Fruit fly (Drosophila melanogaster): Measurements from ENCODE around the gene Surf6.

The Surf6 gene

dm6 chr3R:19904865-19905373 is at the start of gene Surf6, which contains the start of gene RhoGAP92B (continued):
- TF ChIP-seq vfl (GFP tag; optimal IDR thresholded peaks at IDR 0.05) = peak; percentile 40
- peak; percentile 22 for TF ChIP-seq CG12071 (GFP tag; optimal IDR thresholded peaks at IDR 0.05)
- no peak for TF ChIP-seq CG3838 (GFP tag; optimal IDR thresholded peaks at IDR 0.05)
- TF ChIP-seq CG4854 (GFP tag; optimal IDR thresholded peaks at IDR 0.05) = peak; percentile 56
- no peak for TF ChIP-seq pnt (GFP tag; optimal IDR thresholded peaks at IDR 0.05)
- TF ChIP-seq Rfx (GFP tag; IDR thresholded peaks at IDR 0.05) = peak; percentile 59; the same call in 1 of the 2 replicates
- peak; percentile 54 for TF ChIP-seq CG10654 (GFP tag; optimal IDR thresholded peaks at IDR 0.05)
- peak; percentile 55 for TF ChIP-seq Fer3 (tag; optimal IDR thresholded peaks at IDR 0.05)
- peak; percentile 10 for TF ChIP-seq Tbp (GFP tag; optimal IDR thresholded peaks at IDR 0.05)
- TF ChIP-seq ind (GFP tag; optimal IDR thresholded peaks at IDR 0.05) = peak; percentile 54
- TF ChIP-seq ems (GFP tag; optimal IDR thresholded peaks at IDR 0.05) = peak; percentile 60
- peak; percentile 59; the same call in 1 of the 3 replicates for TF ChIP-seq HLH4C (GFP tag; IDR thresholded peaks at IDR 0.05; ENCODE audit: partially characterized antibody)
- no peak for TF ChIP-seq Usf (GFP tag; optimal IDR thresholded peaks at IDR 0.05)
- no peak for TF ChIP-seq jing (GFP tag; optimal IDR thresholded peaks at IDR 0.05)
- peak; percentile 63 for TF ChIP-seq her (GFP tag; optimal IDR thresholded peaks at IDR 0.05)
- TF ChIP-seq bigmax (GFP tag; optimal IDR thresholded peaks at IDR 0.05) = peak; percentile 33
- TF ChIP-seq fru (optimal IDR thresholded peaks at IDR 0.05) = no peak
- no peak for TF ChIP-seq rib (GFP tag; IDR thresholded peaks at IDR 0.05)
- peak; percentile 2 for TF ChIP-seq tap (tag; optimal IDR thresholded peaks at IDR 0.05)
- TF ChIP-seq ftz-f1 (GFP tag; optimal IDR thresholded peaks at IDR 0.05) = peak; percentile 51
- TF ChIP-seq CG7987 (GFP tag; optimal IDR thresholded peaks at IDR 0.05) = peak; percentile 35
- TF ChIP-seq usp (GFP tag; optimal IDR thresholded peaks at IDR 0.05) = no peak
- TF ChIP-seq Bteb2 (GFP tag; optimal IDR thresholded peaks at IDR 0.05) = peak; percentile 58
- peak; percentile 38 for TF ChIP-seq disco-r (GFP tag; optimal IDR thresholded peaks at IDR 0.05)
- TF ChIP-seq CG10462 (GFP tag; optimal IDR thresholded peaks at IDR 0.05) = peak; percentile 53
- TF ChIP-seq CG32767 (GFP tag; IDR thresholded peaks at IDR 0.05) = peak; percentile 60
- TF ChIP-seq tll (GFP tag; optimal IDR thresholded peaks at IDR 0.05) = no peak
- no peak for TF ChIP-seq Doc3 (GFP tag; IDR thresholded peaks at IDR 0.05; ENCODE audit: partially characterized antibody)
- TF ChIP-seq CG31441 (GFP tag; IDR thresholded peaks at IDR 0.05) = peak; percentile 76
- no peak for TF ChIP-seq CG10274 (GFP tag; optimal IDR thresholded peaks at IDR 0.05)
- no peak for TF ChIP-seq wdn (GFP tag; IDR thresholded peaks at IDR 0.05)
- no peak for TF ChIP-seq aop (GFP tag; IDR thresholded peaks at IDR 0.05)
- peak; percentile 65 for TF ChIP-seq CG2120 (GFP tag; optimal IDR thresholded peaks at IDR 0.05)
- TF ChIP-seq seq (GFP tag; IDR thresholded peaks at IDR 0.05) = peak; percentile 47; the same call in 1 of the 2 replicates
- TF ChIP-seq row (GFP tag; IDR thresholded peaks at IDR 0.05) = peak; percentile 71
- TF ChIP-seq CG2678 (tag; optimal IDR thresholded peaks at IDR 0.05) = peak; percentile 64
- peak; percentile 70 for TF ChIP-seq Xbp1 (GFP tag; optimal IDR thresholded peaks at IDR 0.05)
- no peak for TF ChIP-seq CG5180 (GFP tag; optimal IDR thresholded peaks at IDR 0.05)
- TF ChIP-seq Fer2 (tag; optimal IDR thresholded peaks at IDR 0.05) = peak; percentile 8
- TF ChIP-seq fu2 (GFP tag; optimal IDR thresholded peaks at IDR 0.05) = peak; percentile 16
- TF ChIP-seq CG11093 (GFP tag; IDR thresholded peaks at IDR 0.05) = peak; percentile 9; the same call in 1 of the 3 replicates
- TF ChIP-seq Lhr (GFP tag; optimal IDR thresholded peaks at IDR 0.05) = peak; percentile 84
- peak; percentile 62 for TF ChIP-seq CG17359 (tag; optimal IDR thresholded peaks at IDR 0.05)
- no peak for TF ChIP-seq Poxn (GFP tag; IDR thresholded peaks at IDR 0.05)
- TF ChIP-seq pb (GFP tag; optimal IDR thresholded peaks at IDR 0.05) = peak; percentile 60
- peak; percentile 67 for TF ChIP-seq CG18619 (GFP tag; optimal IDR thresholded peaks at IDR 0.05)
- no peak for TF ChIP-seq D (optimal IDR thresholded peaks at IDR 0.05)
- peak; percentile 31 for TF ChIP-seq D (GFP tag; optimal IDR thresholded peaks at IDR 0.05)
- no peak for TF ChIP-seq CG8765 (GFP tag; IDR thresholded peaks at IDR 0.05)
- TF ChIP-seq psq (GFP tag; optimal IDR thresholded peaks at IDR 0.05) = no peak
- no peak for TF ChIP-seq cato (GFP tag; optimal IDR thresholded peaks at IDR 0.05; ENCODE audit: borderline replicate concordance)
- peak; percentile 44 for TF ChIP-seq CG17802 (tag; optimal IDR thresholded peaks at IDR 0.05)
